Fruit fly (Drosophila melanogaster) whole organism, embryonic: Measurements from ENCODE around the gene Usp16-45.
A peak's percentile ranks its signal among the peaks of the same experiment; 100 is the strongest.

ENCODE experiments used
- B-H2 ChIP-seq: fragments of 200-800 bp; sonication (Bioruptor generic); optimal IDR thresholded peaks from 2 replicates; lab custom pipeline; 2018; ENCODE audit warnings: missing biosample characterization, mild to moderate bottlenecking, missing genetic modification characterization
- CG12155 ChIP-seq: fragments of 200-800 bp; sonication (Bioruptor generic); optimal IDR thresholded peaks from 3 replicates; lab custom pipeline; 2016; ENCODE audit warnings: missing biosample characterization, missing genetic modification characterization
- CG12299 ChIP-seq: fragments of 200-800 bp; sonication (Bioruptor generic); optimal IDR thresholded peaks from 2 replicates; lab custom pipeline; 2018; ENCODE audit warnings: missing biosample characterization, mild to moderate bottlenecking, missing genetic modification characterization
- CG13123 ChIP-seq: fragments of 200-800 bp; sonication (Bioruptor generic); optimal IDR thresholded peaks from 2 replicates; lab custom pipeline; 2016; ENCODE audit warnings: missing biosample characterization, missing genetic modification characterization
- CG14014 ChIP-seq: fragments of 200-800 bp; sonication (Bioruptor generic); IDR thresholded peaks from 2 replicates; pipeline ENCODE4 v1.3.6; 2022; ENCODE audit warnings: missing biosample characterization, missing genetic modification characterization
- CG15011 ChIP-seq: fragments of 200-800 bp; sonication (Bioruptor generic); optimal IDR thresholded peaks from 3 replicates; lab custom pipeline; 2018; ENCODE audit warnings: missing biosample characterization, mild to moderate bottlenecking, missing genetic modification characterization
- CG17328 ChIP-seq: fragments of 200-800 bp; sonication (Bioruptor generic); IDR thresholded peaks from 2 replicates; pipeline ENCODE4 v1.3.6; 2022; ENCODE audit warnings: missing biosample characterization, missing genetic modification characterization
- CG17359 ChIP-seq: fragments of 200-800 bp; sonication (Bioruptor generic); optimal IDR thresholded peaks from 3 replicates; lab custom pipeline; 2018; ENCODE audit warnings: missing biosample characterization, mild to moderate bottlenecking, missing genetic modification characterization, moderate library complexity
- CG17385 ChIP-seq: fragments of 200-800 bp; sonication (Bioruptor generic); optimal IDR thresholded peaks from 3 replicates; lab custom pipeline; 2018; ENCODE audit warnings: missing biosample characterization, mild to moderate bottlenecking, missing genetic modification characterization
- CG1792 ChIP-seq: fragments of 200-800 bp; sonication (Bioruptor generic); optimal IDR thresholded peaks from 2 replicates; lab custom pipeline; 2016; ENCODE audit warnings: missing biosample characterization, missing genetic modification characterization
- CG18599 ChIP-seq: fragments of 200-800 bp; sonication (Bioruptor generic); optimal IDR thresholded peaks from 3 replicates; lab custom pipeline; 2017; ENCODE audit warnings: missing biosample characterization, missing genetic modification characterization, mild to moderate bottlenecking, moderate library complexity, missing genetic modification reagents
- CG2120 ChIP-seq: fragments of 200-800 bp; sonication (Bioruptor generic); optimal IDR thresholded peaks from 3 replicates; lab custom pipeline; 2016; ENCODE audit warnings: missing biosample characterization, missing genetic modification characterization
- CG32532 ChIP-seq: fragments of 200-800 bp; sonication (Bioruptor generic); IDR thresholded peaks from 2 replicates; pipeline ENCODE4 v1.3.6; 2022; ENCODE audit warnings: missing biosample characterization, missing genetic modification characterization
- CG3281 ChIP-seq: fragments of 200-800 bp; sonication (Bioruptor generic); optimal IDR thresholded peaks from 3 replicates; lab custom pipeline; 2017; ENCODE audit warnings: missing biosample characterization, mild to moderate bottlenecking, missing genetic modification characterization
- CG4360 ChIP-seq: fragments of 200-800 bp; sonication (Bioruptor generic); IDR thresholded peaks from 2 replicates; pipeline ENCODE4 v1.3.6; 2022; ENCODE audit warnings: missing biosample characterization, missing genetic modification characterization
- CG6689 ChIP-seq: fragments of 200-800 bp; sonication (Bioruptor generic); IDR thresholded peaks from 2 replicates; pipeline ENCODE4 v1.3.6; 2022; ENCODE audit warnings: missing biosample characterization, missing genetic modification characterization
- CG8478 ChIP-seq: fragments of >200 bp; optimal IDR thresholded peaks from 2 replicates; lab custom pipeline; 2018
- D19B ChIP-seq: fragments of 200-800 bp; sonication (Bioruptor generic); optimal IDR thresholded peaks from 2 replicates; lab custom pipeline; 2017; ENCODE audit warnings: missing biosample characterization, mild to moderate bottlenecking, missing genetic modification characterization
- Deaf1 ChIP-seq: fragments of 200-800 bp; optimal IDR thresholded peaks from 3 replicates; lab custom pipeline; 2019; ENCODE audit warnings: missing biosample characterization, mild to moderate bottlenecking, missing genetic modification characterization, moderate library complexity
- Kr ChIP-seq: fragments of 200-800 bp; sonication (Bioruptor generic); optimal IDR thresholded peaks from 2 replicates; lab custom pipeline; 2017; ENCODE audit warnings: missing biosample characterization, mild to moderate bottlenecking, missing genetic modification characterization
- Mrtf ChIP-seq: fragments of 200-800 bp; sonication (Bioruptor generic); IDR thresholded peaks from 3 replicates; pipeline ENCODE4 v1.3.6; 2022; ENCODE audit warnings: missing biosample characterization, missing genetic modification characterization
- Nf-YC ChIP-seq: fragments of 200-800 bp; optimal IDR thresholded peaks from 3 replicates; lab custom pipeline; 2019; ENCODE audit warnings: missing biosample characterization, mild to moderate bottlenecking, missing genetic modification characterization, moderate library complexity
- Oaz ChIP-seq: fragments of 200-800 bp; sonication (Bioruptor generic); IDR thresholded peaks from 2 replicates; pipeline ENCODE4 v1.3.6; 2022; ENCODE audit warnings: missing biosample characterization, missing genetic modification characterization
- ara ChIP-seq: fragments of 200-800 bp; sonication (Bioruptor generic); IDR thresholded peaks from 2 replicates; pipeline ENCODE4 v1.3.6; 2022; ENCODE audit warnings: missing biosample characterization, missing genetic modification characterization
- ash1 ChIP-seq: fragments of 200-800 bp; sonication (Bioruptor generic); optimal IDR thresholded peaks from 2 replicates; lab custom pipeline; 2018; ENCODE audit warnings: missing biosample characterization, mild to moderate bottlenecking, missing genetic modification characterization
- bcd ChIP-seq: fragments of 200-800 bp; sonication (Bioruptor generic); optimal IDR thresholded peaks from 2 replicates; lab custom pipeline; 2017; ENCODE audit warnings: missing biosample characterization, mild to moderate bottlenecking, missing genetic modification characterization
- cad ChIP-seq: fragments of >200 bp; optimal IDR thresholded peaks from 2 replicates; lab custom pipeline; 2017; ENCODE audit warnings: missing biosample characterization, missing genetic modification characterization
- croc ChIP-seq: fragments of 200-800 bp; sonication (Bioruptor generic); conservative IDR thresholded peaks from 3 replicates; pipeline ENCODE4 v1.3.6; 2022; ENCODE audit warnings: missing biosample characterization, missing genetic modification characterization
- dati ChIP-seq: fragments of 200-800 bp; sonication (Bioruptor generic); IDR thresholded peaks from 2 replicates; pipeline ENCODE4 v1.3.6; 2022; ENCODE audit warnings: missing biosample characterization, missing genetic modification characterization
- disco-r ChIP-seq: fragments of 200-800 bp; sonication (Bioruptor generic); optimal IDR thresholded peaks from 2 replicates; lab custom pipeline; 2016; ENCODE audit warnings: missing biosample characterization, missing genetic modification characterization
- eyg ChIP-seq: fragments of 200-800 bp; sonication (Bioruptor generic); optimal IDR thresholded peaks from 3 replicates; lab custom pipeline; 2016; ENCODE audit warnings: missing biosample characterization, missing genetic modification characterization
- fd3F ChIP-seq: fragments of 200-800 bp; sonication (Bioruptor generic); optimal IDR thresholded peaks from 2 replicates; lab custom pipeline; 2018; ENCODE audit warnings: missing biosample characterization, mild to moderate bottlenecking, missing genetic modification characterization, moderate library complexity
- ftz-f1 ChIP-seq: fragments of 200-800 bp; sonication (Bioruptor generic); optimal IDR thresholded peaks from 2 replicates; lab custom pipeline; 2016; ENCODE audit warnings: missing biosample characterization, missing genetic modification characterization
- gce ChIP-seq: fragments of 200-800 bp; sonication (Bioruptor generic); IDR thresholded peaks from 3 replicates; pipeline ENCODE4 v1.3.6; 2022; ENCODE audit warnings: missing biosample characterization, missing genetic modification characterization
- grn ChIP-seq: fragments of 200-800 bp; sonication (Bioruptor generic); optimal IDR thresholded peaks from 3 replicates; lab custom pipeline; 2017; ENCODE audit warnings: missing biosample characterization, missing genetic modification characterization
- ham ChIP-seq: fragments of 200-800 bp; sonication (Bioruptor generic); IDR thresholded peaks from 2 replicates; pipeline ENCODE4 v1.3.6; 2022; ENCODE audit warnings: missing biosample characterization, missing genetic modification characterization
- her ChIP-seq: fragments of 200-800 bp; sonication (Bioruptor generic); optimal IDR thresholded peaks from 2 replicates; lab custom pipeline; 2016; ENCODE audit warnings: missing biosample characterization, missing genetic modification characterization
- insv ChIP-seq, 2 experiments: fragments of 200-800 bp; sonication (Bioruptor generic); optimal IDR thresholded peaks; 3 replicates each; lab custom pipeline; 2016 to 2018; ENCODE audit warnings: missing biosample characterization in 2 of 2, missing genetic modification characterization in 2 of 2
- inv ChIP-seq: fragments of 200-800 bp; sonication (Bioruptor generic); IDR thresholded peaks from 2 replicates; pipeline ENCODE4 v1.3.6; 2022; ENCODE audit warnings: missing biosample characterization, missing genetic modification characterization; ENCODE audit not compliant: partially characterized antibody
- lbe ChIP-seq: fragments of 200-800 bp; sonication (Bioruptor generic); optimal IDR thresholded peaks from 2 replicates; lab custom pipeline; 2016; ENCODE audit warnings: missing biosample characterization, mild to moderate bottlenecking, missing genetic modification characterization
- nerfin-1 ChIP-seq: fragments of 200-800 bp; sonication (Bioruptor generic); optimal IDR thresholded peaks from 3 replicates; lab custom pipeline; 2019; ENCODE audit warnings: missing biosample characterization, mild to moderate bottlenecking, missing genetic modification characterization, moderate library complexity
- nmo ChIP-seq: fragments of 200-800 bp; sonication (Bioruptor generic); optimal IDR thresholded peaks from 2 replicates; lab custom pipeline; 2018; ENCODE audit warnings: missing biosample characterization, mild to moderate bottlenecking, missing genetic modification characterization, moderate library complexity
- odd ChIP-seq: fragments of 200-800 bp; sonication (Bioruptor generic); optimal IDR thresholded peaks from 2 replicates; lab custom pipeline; 2017; ENCODE audit warnings: missing biosample characterization, mild to moderate bottlenecking, missing genetic modification characterization
- org-1 ChIP-seq: fragments of 200-800 bp; sonication (Bioruptor generic); optimal IDR thresholded peaks from 2 replicates; lab custom pipeline; 2017; ENCODE audit warnings: missing biosample characterization, missing genetic modification characterization
- pan ChIP-seq, 4 experiments: fragments of >200 bp in 3 of 4; fragments of 200-800 bp in 1 of 4; sonication (Bioruptor generic) in 1 of 4; optimal IDR thresholded peaks in 3 of 4; IDR thresholded peaks in 1 of 4; 2 replicates each; pipeline versions ENCODE4 v1.3.6 to Lab custom; 2017 to 2022; ENCODE audit warnings: missing biosample characterization in 2 of 4, missing genetic modification characterization in 2 of 4, mixed read lengths in 1 of 4
- pum ChIP-seq: fragments of 200-800 bp; sonication (Bioruptor generic); optimal IDR thresholded peaks from 2 replicates; lab custom pipeline; 2016; ENCODE audit warnings: missing biosample characterization, missing genetic modification characterization
- rib ChIP-seq: fragments of 200-800 bp; sonication (Bioruptor generic); IDR thresholded peaks from 2 replicates; pipeline ENCODE4 v1.3.6; 2022; ENCODE audit warnings: missing biosample characterization, missing genetic modification characterization
- ssp ChIP-seq: fragments of 200-800 bp; sonication (Bioruptor generic); IDR thresholded peaks from 2 replicates; pipeline ENCODE4 v1.3.6; 2022; ENCODE audit warnings: missing biosample characterization, missing genetic modification characterization
- usp ChIP-seq: fragments of >200 bp; optimal IDR thresholded peaks from 2 replicates; lab custom pipeline; 2017; ENCODE audit warnings: missing biosample characterization, missing genetic modification characterization

Gene Usp16-45

dm6 chrX:5419045-5419901, 2.1 kb upstream of the Usp16-45 start (continued):
- TF ChIP-seq bcd (GFP tag; lab: Kevin White, UChicago) (peak; percentile 76), lbe (GFP tag; lab: Kevin White, UChicago) (no peak), insv (GFP tag; optimal IDR thresholded peaks at IDR 0.05; lab: Kevin White, UChicago) (no peak), odd (peak; percentile 66), org-1 (GFP tag; lab: Kevin White, UChicago) (peak; percentile 73), CG32532 (GFP tag; lab: Robert Waterston, UW) (peak; percentile 80), nmo (GFP tag; lab: Kevin White, UChicago) (peak; percentile 77), CG17359 (tag; lab: Kevin White, UChicago) (peak; percentile 84), B-H2 (GFP tag; lab: Kevin White, UChicago) (no peak), CG2120 (GFP tag; lab: Kevin White, UChicago) (peak; percentile 78), CG18599 (GFP tag; lab: Kevin White, UChicago) (peak; percentile 80), Kr (GFP tag; lab: Kevin White, UChicago) (no peak), CG12155 (peak; percentile 56), rib (0 out of 2 replicates have a peak, but pooled peaks have one; percentile 39), inv (GFP tag; lab: Robert Waterston, UW) (no peak), disco-r (GFP tag; lab: Kevin White, UChicago) (peak; percentile 71), grn (GFP tag; lab: Kevin White, UChicago) (no peak), CG15011 (GFP tag; lab: Kevin White, UChicago) (peak; percentile 75), ara (GFP tag; lab: Robert Waterston, UW) (peak; percentile 69), her (GFP tag; lab: Kevin White, UChicago) (no peak), Deaf1 (tag; lab: Kevin White, UChicago) (peak; percentile 9), ssp (GFP tag; lab: Robert Waterston, UW) (peak; percentile 62), Oaz (peak; percentile 82), ash1 (no peak), Mrtf (GFP tag; lab: Robert Waterston, UW) (peak; percentile 74), CG14014 (peak; percentile 74), CG1792 (GFP tag; lab: Kevin White, UChicago) (peak; percentile 53), croc (GFP tag; lab: Robert Waterston, UW) (peak; percentile 51; the same call in 2 of the 3 replicates), CG12299 (tag; lab: Kevin White, UChicago) (peak; percentile 62), CG13123 (peak; percentile 39), cad (GFP tag; lab: Kevin White, UChicago) (no peak), CG17328 (GFP tag; lab: Robert Waterston, UW) (peak; percentile 78), eyg (GFP tag; lab: Kevin White, UChicago) (peak; percentile 43), CG17385 (GFP tag; lab: Kevin White, UChicago) (peak; percentile 73), Nf-YC (tag; lab: Kevin White, UChicago) (no peak), CG4360 (0 out of 2 replicates have a peak, but pooled peaks have one; percentile 5), ftz-f1 (GFP tag; lab: Kevin White, UChicago) (no peak), usp (GFP tag; lab: Kevin White, UChicago) (no peak), CG6689 (peak; percentile 82), pum (GFP tag; lab: Kevin White, UChicago) (peak; percentile 63), ham (no peak), nerfin-1 (tag; lab: Kevin White, UChicago) (peak; percentile 36), gce (GFP tag; lab: Robert Waterston, UW) (peak; percentile 72; the same call in 1 of the 3 replicates), CG8478 (lab: Kevin White, UChicago) (no peak), CG3281 (GFP tag; lab: Kevin White, UChicago) (peak; percentile 70), dati (GFP tag; lab: Robert Waterston, UW) (peak; percentile 44; the same call in 1 of the 2 replicates), pan (optimal IDR thresholded peaks at IDR 0.05; lab: Kevin White, UChicago) (no peak), pan (GFP tag; optimal IDR thresholded peaks at IDR 0.05 in 1 of 2, IDR thresholded peaks at IDR 0.05 in 1 of 2) (peak in 1 of 2 experiments; percentile 88), D19B (GFP tag; lab: Kevin White, UChicago) (peak; percentile 23), fd3F (GFP tag; lab: Kevin White, UChicago) (peak; percentile 68)
